Worm (Caenorhabditis elegans): ENCODE results near the gene W01G7.4.

Gene W01G7.4

DNA sequence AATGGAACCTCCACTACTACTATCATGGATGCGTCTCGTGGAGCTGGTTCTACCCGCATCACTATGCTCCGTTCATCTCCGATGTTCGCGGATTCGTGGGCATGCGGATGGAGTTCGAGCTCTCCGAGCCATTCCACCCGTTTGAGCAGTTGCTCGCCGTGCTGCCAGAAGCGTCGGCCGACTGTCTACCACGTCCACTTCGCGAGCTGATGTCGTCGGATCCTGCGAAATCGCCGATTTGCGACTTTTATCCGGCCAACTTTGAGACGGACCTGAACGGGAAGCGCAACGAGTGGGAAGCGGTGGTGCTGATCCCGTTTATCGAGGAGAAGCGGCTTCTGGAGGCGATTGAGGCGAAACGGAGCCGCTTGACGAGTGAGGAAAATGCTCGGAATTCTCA is 17.3 kb downstream of the W01G7.4 start:
- TF ChIP-seq zfh-2 (GFP tag; conservative IDR thresholded peaks at IDR 0.05) (peak; percentile 83), egrh-3 (GFP tag; IDR thresholded peaks at IDR 0.05) (peak; percentile 61; the same call in 1 of the 2 replicates), atf-7 (tag; optimal IDR thresholded peaks at IDR 0.05) (no peak), ama-1 (optimal IDR thresholded peaks at IDR 0.05) (no peak), ama-1 (GFP tag; optimal IDR thresholded peaks at IDR 0.05) (no peak)

DNA sequence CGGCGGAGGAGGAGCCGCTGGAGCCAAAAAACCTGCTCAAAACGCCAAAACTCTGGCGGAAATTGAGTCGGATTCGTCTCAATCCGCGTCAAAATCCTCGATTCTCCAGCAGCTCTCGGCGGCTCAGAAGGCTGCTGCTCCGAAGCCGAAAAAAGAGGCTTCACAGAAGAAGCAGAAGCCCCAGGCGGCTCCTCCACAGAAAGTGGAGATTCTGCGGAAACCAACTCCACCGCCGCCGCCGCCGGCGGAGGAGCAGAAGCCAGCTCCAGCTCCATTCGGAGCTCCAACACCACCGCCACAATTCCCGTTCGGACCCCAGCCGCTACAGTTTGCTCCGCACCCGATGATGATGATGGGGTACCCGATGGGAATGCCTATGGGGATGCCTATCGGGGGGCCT is 26.4 kb downstream of the W01G7.4 start:
- TF ChIP-seq unc-62 (GFP tag; optimal IDR thresholded peaks at IDR 0.05) (no peak), repo-1 (tag; optimal IDR thresholded peaks at IDR 0.05) (no peak), ccch-3 (GFP tag; optimal IDR thresholded peaks at IDR 0.05) (no peak), ekl-4 (GFP tag; IDR thresholded peaks at IDR 0.05) (no peak), hrde-1 (tag; optimal IDR thresholded peaks at IDR 0.05; ENCODE audit: borderline replicate concordance) (no peak), zfh-2 (GFP tag; conservative IDR thresholded peaks at IDR 0.05) (peak; percentile 87), F57A8.1 (GFP tag; optimal IDR thresholded peaks at IDR 0.05) (no peak), mcd-1 (GFP tag; IDR thresholded peaks at IDR 0.05) (0 out of 2 replicates have a peak, but pooled peaks have one; percentile 7), ceh-27 (GFP tag; optimal IDR thresholded peaks at IDR 0.05) (no peak), hsf-1 (GFP tag; IDR thresholded peaks at IDR 0.05) (no peak), ceh-100 (GFP tag; IDR thresholded peaks at IDR 0.05) (no peak), snpc-1.3 (tag; optimal IDR thresholded peaks at IDR 0.05; ENCODE audit: insufficient read depth) (no peak), egrh-3 (GFP tag; IDR thresholded peaks at IDR 0.05) (peak; percentile 93), ceh-40 (GFP tag; IDR thresholded peaks at IDR 0.05) (no peak)

DNA sequence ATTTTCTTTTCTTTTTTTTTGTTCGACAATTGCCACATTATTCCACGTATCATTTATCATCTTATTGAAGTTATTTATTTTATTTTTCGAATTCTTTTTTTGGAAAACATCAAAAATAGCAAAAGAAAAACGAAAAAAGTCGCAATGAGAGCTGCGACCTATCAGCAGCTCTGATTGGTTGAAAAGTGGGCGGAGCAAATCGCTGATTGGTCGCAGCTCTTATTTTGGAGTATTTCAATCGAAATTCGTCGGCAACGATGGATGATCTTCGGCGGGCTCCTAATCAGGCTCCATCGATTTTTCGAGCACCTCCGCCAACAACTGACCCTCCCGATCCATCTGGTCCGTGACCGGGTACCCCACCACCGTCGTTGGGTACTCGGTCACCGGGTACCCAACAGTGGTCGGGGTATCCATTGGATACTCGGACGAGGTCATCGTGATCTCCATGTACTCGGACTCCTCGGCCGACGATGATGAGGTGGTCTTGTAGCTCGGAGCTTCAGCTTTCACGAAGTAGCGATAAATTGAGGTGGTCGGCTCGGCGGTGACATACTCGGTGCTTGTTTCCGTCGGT is 29.3 kb downstream of the W01G7.4 start:
- TF ChIP-seq tlf-1 (GFP tag; optimal IDR thresholded peaks at IDR 0.05) = no peak
- peak; percentile 40; the same call in 1 of the 2 replicates for TF ChIP-seq egrh-3 (GFP tag; IDR thresholded peaks at IDR 0.05)
- 0 out of 2 replicates have a peak, but pooled peaks have one; percentile 11 for TF ChIP-seq mcd-1 (GFP tag; IDR thresholded peaks at IDR 0.05)
- no peak for TF ChIP-seq ceh-100 (GFP tag; IDR thresholded peaks at IDR 0.05)
- TF ChIP-seq lin-35 (GFP tag; optimal IDR thresholded peaks at IDR 0.05) = no peak
- peak; percentile 94 for TF ChIP-seq nfyb-1 (GFP tag; IDR thresholded peaks at IDR 0.05)
- TF ChIP-seq nfya-2 (GFP tag; IDR thresholded peaks at IDR 0.05) = peak; percentile 62; the same call in 1 of the 2 replicates
- TF ChIP-seq Y53F4B.3 (GFP tag; IDR thresholded peaks at IDR 0.05) = no peak
- TF ChIP-seq him-1 (tag; optimal IDR thresholded peaks at IDR 0.05) = peak; percentile 15
- TF ChIP-seq attf-6 (GFP tag; IDR thresholded peaks at IDR 0.05) = no peak
- TF ChIP-seq nhr-80 (tag; optimal IDR thresholded peaks at IDR 0.05) = no peak
- TF ChIP-seq zfh-2 (GFP tag; conservative IDR thresholded peaks at IDR 0.05) = peak; percentile 66

DNA sequence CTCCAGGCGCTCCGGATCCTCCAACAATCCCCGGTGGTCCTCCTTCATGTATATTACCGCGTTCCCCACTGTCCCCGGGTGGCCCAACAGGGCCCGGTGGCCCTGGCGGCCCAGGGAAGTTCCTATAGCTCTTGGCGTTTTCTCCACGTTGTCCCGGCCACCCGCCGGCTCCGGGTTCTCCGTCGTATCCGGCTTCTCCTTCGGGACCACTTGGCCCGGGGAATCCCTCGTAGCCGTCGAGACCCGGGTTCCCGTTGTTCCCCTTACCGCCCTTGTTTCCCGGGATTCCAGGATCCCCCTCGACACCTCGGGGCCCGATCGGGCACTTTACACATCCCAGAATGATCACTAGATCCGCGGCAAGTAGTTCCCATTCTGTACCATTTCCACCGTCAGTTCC is 30.6 kb downstream of the W01G7.4 start:
- TF ChIP-seq F37B4.10 (GFP tag; IDR thresholded peaks at IDR 0.05) (0 out of 2 replicates have a peak, but pooled peaks have one; percentile 39), F52B5.7 (tag; optimal IDR thresholded peaks at IDR 0.05) (no peak), snpc-4 (GFP tag; optimal IDR thresholded peaks at IDR 0.05) (no peak), snpc-4 (tag; optimal IDR thresholded peaks at IDR 0.05) (no peak), sdz-38 (tag; optimal IDR thresholded peaks at IDR 0.05) (no peak), zfh-2 (GFP tag; conservative IDR thresholded peaks at IDR 0.05) (peak; percentile 87), ama-1 (optimal IDR thresholded peaks at IDR 0.05) (no peak), ama-1 (GFP tag; optimal IDR thresholded peaks at IDR 0.05) (no peak), madf-10 (tag; optimal IDR thresholded peaks at IDR 0.05) (no peak), xnd-1 (tag; optimal IDR thresholded peaks at IDR 0.05) (no peak), B0035.1 (tag; optimal IDR thresholded peaks at IDR 0.05) (no peak), egrh-3 (GFP tag; IDR thresholded peaks at IDR 0.05) (peak; percentile 89), B0336.3 (GFP tag; IDR thresholded peaks at IDR 0.05) (no peak), sptf-2 (GFP tag; optimal IDR thresholded peaks at IDR 0.05) (no peak), nhr-120 (GFP tag; IDR thresholded peaks at IDR 0.05) (no peak)
